Worm (Caenorhabditis elegans) whole organism, young adult: ENCODE results near the gene T24C12.4.

Experiments used
- F49E8.2 ChIP-seq: sonication (generic microtip); optimal IDR thresholded peaks from 3 replicates; lab custom pipeline; 2017; ENCODE audit warnings: missing genetic modification characterization, mild to moderate bottlenecking, missing compliant biosample characterization, antibody characterized with exemption, moderate library complexity; ENCODE audit not compliant: insufficient read depth
- Y95B8A.8 ChIP-seq: fragments of 200-800 bp; sonication (Bioruptor generic); IDR thresholded peaks from 2 replicates; pipeline ENCODE4 v1.3.6; 2022; ENCODE audit warnings: missing genetic modification reagents, missing genetic modification characterization, missing compliant biosample characterization
- bed-1 ChIP-seq: fragments of 200-800 bp; sonication (Bioruptor generic); IDR thresholded peaks from 2 replicates; pipeline ENCODE4 v1.3.6; 2022; ENCODE audit warnings: missing genetic modification reagents, missing genetic modification characterization, missing compliant biosample characterization
- ceh-58 ChIP-seq: fragments of 200-800 bp; sonication (Bioruptor generic); IDR thresholded peaks from 2 replicates; pipeline ENCODE4 v1.3.6; 2022; ENCODE audit warnings: missing genetic modification characterization, missing compliant biosample characterization
- dpl-1 ChIP-seq: fragments of 150-350 bp; optimal IDR thresholded peaks from 2 replicates; lab custom pipeline; 2014; ENCODE audit warnings: missing biosample characterization, missing genetic modification reagents, missing genetic modification characterization
- lin-35 ChIP-seq, 3 experiments: fragments of 150-350 bp in 2 of 3; sonication (generic microtip) in 1 of 3; optimal IDR thresholded peaks; 2 replicates each; lab custom pipeline; 2014 to 2018; ENCODE audit warnings: missing biosample characterization in 3 of 3, missing genetic modification characterization in 3 of 3, missing genetic modification reagents in 3 of 3
- madf-3 ChIP-seq: fragments of 200-800 bp; sonication (Bioruptor generic); IDR thresholded peaks from 2 replicates; pipeline ENCODE4 v1.3.6; 2022; ENCODE audit warnings: missing genetic modification reagents, missing genetic modification characterization, missing compliant biosample characterization
- nfya-1 ChIP-seq: sonication (generic microtip); optimal IDR thresholded peaks from 2 replicates; lab custom pipeline; 2017; ENCODE audit warnings: antibody characterized with exemption, missing compliant biosample characterization, missing genetic modification characterization, borderline replicate concordance; ENCODE audit not compliant: insufficient read depth
- nhr-120 ChIP-seq: fragments of 200-800 bp; sonication (Bioruptor generic); IDR thresholded peaks from 2 replicates; pipeline ENCODE4 v1.3.6; 2022; ENCODE audit warnings: missing genetic modification characterization, missing compliant biosample characterization
- nhr-80 ChIP-seq: sonication (generic microtip); optimal IDR thresholded peaks from 2 replicates; lab custom pipeline; 2016; ENCODE audit warnings: missing genetic modification characterization, missing compliant biosample characterization
- somi-1 ChIP-seq: fragments of 200-800 bp; sonication (Bioruptor generic); optimal IDR thresholded peaks from 2 replicates; lab custom pipeline; 2018; ENCODE audit warnings: mild to moderate bottlenecking, missing genetic modification characterization, missing compliant biosample characterization
- unc-130 ChIP-seq: sonication (generic microtip); optimal IDR thresholded peaks from 2 replicates; lab custom pipeline; 2016; ENCODE audit warnings: missing genetic modification reagents, missing genetic modification characterization, missing compliant biosample characterization
- ztf-6 ChIP-seq: fragments of 200-800 bp; sonication (Bioruptor generic); IDR thresholded peaks from 2 replicates; pipeline ENCODE4 v1.3.6; 2022; ENCODE audit warnings: missing genetic modification reagents, missing genetic modification characterization, missing compliant biosample characterization

- TF ChIP-seq nfya-1 (tag; lab: Kevin White, UChicago) (no peak), Y95B8A.8 (GFP tag; lab: Robert Waterston, UW) (no peak), F49E8.2 (tag; lab: Kevin White, UChicago) (no peak), nhr-120 (GFP tag; lab: Robert Waterston, UW) (no peak), ztf-6 (GFP tag; lab: Robert Waterston, UW) (no peak), nhr-80 (no peak), bed-1 (no peak), dpl-1 (GFP tag; lab: Kevin White, UChicago) (no peak), madf-3 (GFP tag; lab: Robert Waterston, UW) (no peak), lin-35 (GFP tag; optimal IDR thresholded peaks at IDR 0.05; lab: Kevin White, UChicago) (no peak), unc-130 (GFP tag; lab: Kevin White, UChicago) (no peak), somi-1 (GFP tag; lab: Kevin White, UChicago) (no peak), ceh-58 (GFP tag; lab: Robert Waterston, UW) (no peak)
Observed at ce11 chrX:2219453-2219852, 14.6 kb upstream of the T24C12.4 start.
